Worm (Caenorhabditis elegans) whole organism, L4 larva: ENCODE results near the gene klf-1.

Source experiments
- F37D6.2 ChIP-seq: sonication (generic microtip); optimal IDR thresholded peaks from 2 replicates; lab custom pipeline; 2016; ENCODE audit warnings: mild to moderate bottlenecking, missing genetic modification characterization, missing compliant biosample characterization
- Y48G9A.11 ChIP-seq: fragments of 200-800 bp; sonication (Bioruptor generic); IDR thresholded peaks from 2 replicates; pipeline ENCODE4 v1.3.6; 2022; ENCODE audit warnings: missing genetic modification reagents, missing genetic modification characterization, missing compliant biosample characterization
- Y5F2A.4 ChIP-seq: fragments of 200-800 bp; sonication (Bioruptor generic); optimal IDR thresholded peaks from 2 replicates; lab custom pipeline; 2018; ENCODE audit warnings: mild to moderate bottlenecking, missing genetic modification characterization, missing compliant biosample characterization
- daf-19 ChIP-seq: fragments of 200-800 bp; sonication (Bioruptor generic); conservative IDR thresholded peaks from 2 replicates; pipeline ENCODE4 v1.3.6; 2022; ENCODE audit warnings: missing genetic modification characterization, missing compliant biosample characterization
- fos-1 ChIP-seq: fragments of 150-350 bp; optimal IDR thresholded peaks from 2 replicates; lab custom pipeline; 2014; ENCODE audit warnings: missing biosample characterization, missing genetic modification characterization
- lin-15B ChIP-seq: fragments of 150-350 bp; sonication (generic microtip); optimal IDR thresholded peaks from 3 replicates; lab custom pipeline; 2014; ENCODE audit warnings: missing biosample characterization, missing genetic modification characterization
- lsy-2 ChIP-seq, 2 experiments: fragments of 150-350 bp in 1 of 2; sonication (generic microtip) in 1 of 2; optimal IDR thresholded peaks; 2 replicates each; lab custom pipeline; 2014 to 2017; ENCODE audit warnings: missing biosample characterization in 2 of 2, missing genetic modification characterization in 2 of 2
- mdl-1 ChIP-seq, 2 experiments: fragments of 150-350 bp in 1 of 2; sonication (generic microtip) in 1 of 2; optimal IDR thresholded peaks; 2 replicates each; lab custom pipeline; 2014 to 2017; ENCODE audit warnings: missing biosample characterization in 2 of 2, missing genetic modification characterization in 2 of 2
- nhr-237 ChIP-seq: sonication (generic microtip); optimal IDR thresholded peaks from 2 replicates; lab custom pipeline; 2017; ENCODE audit warnings: missing biosample characterization, missing genetic modification characterization
- saeg-2 ChIP-seq: fragments of 200-800 bp; sonication (Bioruptor generic); IDR thresholded peaks from 2 replicates; pipeline ENCODE4 v1.3.6; 2022; ENCODE audit warnings: missing genetic modification reagents, missing genetic modification characterization, missing compliant biosample characterization
- skn-1 ChIP-seq: fragments of 150-350 bp; optimal IDR thresholded peaks from 2 replicates; lab custom pipeline; 2014; ENCODE audit warnings: missing biosample characterization, missing genetic modification characterization
- vab-7 ChIP-seq: fragments of 200-800 bp; sonication (Bioruptor generic); IDR thresholded peaks from 2 replicates; pipeline ENCODE4 v1.3.6; 2022; ENCODE audit warnings: missing genetic modification reagents, missing genetic modification characterization, missing compliant biosample characterization

DNA sequence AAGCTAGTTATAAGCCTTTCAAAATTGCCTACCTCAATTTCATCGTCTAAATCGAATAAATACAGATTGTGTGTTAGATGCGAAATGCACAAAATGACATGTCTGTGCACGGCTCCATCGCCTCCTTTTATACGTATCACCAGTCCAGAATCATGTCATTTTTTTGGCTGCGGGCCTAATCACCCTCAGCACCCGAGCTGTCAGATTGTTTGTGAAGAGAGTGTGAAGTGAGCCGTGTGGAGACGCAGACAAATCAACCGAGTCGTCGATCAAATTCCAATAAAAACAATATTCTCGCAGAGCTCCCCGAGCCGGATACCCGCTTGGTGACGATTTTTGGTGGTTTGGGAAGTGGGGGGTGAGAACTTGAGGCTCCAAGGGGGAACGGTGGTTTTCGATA lies 26.5 kb downstream of the klf-1 start, which contains the start of gene idpa-1:
- TF ChIP-seq F37D6.2, result no peak
- TF ChIP-seq lsy-2 (tag; optimal IDR thresholded peaks at IDR 0.05; lab: Kevin White, UChicago), result no peak
- TF ChIP-seq lin-15B (tag; lab: Kevin White, UChicago), result no peak
- no peak for TF ChIP-seq skn-1 (tag; lab: Kevin White, UChicago)
- TF ChIP-seq mdl-1 (tag; optimal IDR thresholded peaks at IDR 0.05; lab: Kevin White, UChicago), result no peak
- TF ChIP-seq fos-1 (tag; lab: Kevin White, UChicago), result no peak
- no peak for TF ChIP-seq saeg-2 (GFP tag; lab: Robert Waterston, UW)
- TF ChIP-seq daf-19 (GFP tag; lab: Robert Waterston, UW), result no peak
- no peak for TF ChIP-seq vab-7 (GFP tag; lab: Robert Waterston, UW)
- no peak for TF ChIP-seq Y48G9A.11 (GFP tag; lab: Robert Waterston, UW)
- no peak for TF ChIP-seq nhr-237 (tag; lab: Kevin White, UChicago)
- TF ChIP-seq Y5F2A.4 (GFP tag; lab: Kevin White, UChicago), result no peak
